Worm (Caenorhabditis elegans) whole organism, late embryonic: ENCODE data around the gene par-3.

Experiments
- ama-1 ChIP-seq: fragments of 150-350 bp; optimal IDR thresholded peaks from 2 replicates; lab custom pipeline; 2014
- ceh-14 ChIP-seq: sonication (generic microtip); optimal IDR thresholded peaks from 2 replicates; lab custom pipeline; 2016; ENCODE audit warnings: missing genotype, missing genetic modification characterization, missing compliant biosample characterization
- fkh-10 ChIP-seq: fragments of 150-350 bp; optimal IDR thresholded peaks from 2 replicates; lab custom pipeline; 2014; ENCODE audit warnings: missing biosample characterization, missing genetic modification reagents, missing genetic modification characterization
- gmeb-2 ChIP-seq: sonication (generic microtip); optimal IDR thresholded peaks from 2 replicates; lab custom pipeline; 2016; ENCODE audit warnings: missing genetic modification characterization, inconsistent platforms, missing compliant biosample characterization
- nhr-11 ChIP-seq: fragments of 150-350 bp; optimal IDR thresholded peaks from 2 replicates; lab custom pipeline; 2014; ENCODE audit warnings: missing biosample characterization, missing genetic modification characterization

- TF ChIP-seq gmeb-2 (tag; lab: Kevin White, UChicago) (no peak), fkh-10 (no peak), ceh-14 (tag; lab: Kevin White, UChicago) (no peak), nhr-11 (no peak), ama-1 (no peak)
Observed at ce11 chrIII:5707546-5707945, 43.5 kb downstream of the par-3 start.
